Worm (Caenorhabditis elegans): ENCODE data around the gene C35A5.6.

DNA sequence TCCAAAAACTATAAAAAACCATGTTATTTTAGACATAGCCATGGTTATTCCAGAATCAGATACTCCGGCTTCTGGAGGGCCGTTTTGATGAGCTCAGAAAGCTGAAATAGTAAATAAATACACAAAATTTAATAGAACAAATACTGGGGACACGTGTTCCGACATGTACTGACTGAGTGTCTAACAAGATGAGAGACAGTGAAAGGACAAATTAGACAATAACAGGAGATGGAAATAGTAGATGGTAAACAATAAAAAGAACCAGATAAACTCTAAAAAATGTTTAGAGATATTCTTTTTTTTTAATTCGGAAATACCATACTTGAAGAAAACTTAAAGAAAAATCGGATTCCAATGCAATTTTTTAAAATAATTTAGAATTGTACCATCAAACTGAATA is 24.3 kb upstream of the C35A5.6 start, which contains the start of gene Y32F6B.1:
- TF ChIP-seq flt-1 (GFP tag; IDR thresholded peaks at IDR 0.05) (no peak), cog-1 (tag; optimal IDR thresholded peaks at IDR 0.05) (no peak), T22C8.4 (GFP tag; IDR thresholded peaks at IDR 0.05) (no peak)

Data from whole organism, midembryonic.